Fruit fly (Drosophila melanogaster): ENCODE measurements around the gene PDZ-GEF.

PDZ-GEF gene

dm6 chr2L:6379197-6379596 is 55.6 kb downstream of the PDZ-GEF start:
- no peak for TF ChIP-seq EcR (GFP tag; optimal IDR thresholded peaks at IDR 0.05)
- TF ChIP-seq CG8478 (optimal IDR thresholded peaks at IDR 0.05), result no peak
- no peak for TF ChIP-seq psq (optimal IDR thresholded peaks at IDR 0.05)
- no peak for TF ChIP-seq Dll (optimal IDR thresholded peaks at IDR 0.05)
- TF ChIP-seq usp (GFP tag; optimal IDR thresholded peaks at IDR 0.05), result no peak
- TF ChIP-seq pan (optimal IDR thresholded peaks at IDR 0.05), result no peak

dm6 chr2L:6380966-6381365 is 57.4 kb downstream of the PDZ-GEF start, which contains the start of gene Nepl5:
TSS of gene Nepl5 (plus strand) at chr2L:6381266.
- TF ChIP-seq psq (optimal IDR thresholded peaks at IDR 0.05) (no peak), Dll (optimal IDR thresholded peaks at IDR 0.05) (no peak)
